Fruit fly (Drosophila melanogaster) whole organism, prepupa: ENCODE results near the gene Zwilch.
A peak's percentile ranks its signal among the peaks of the same experiment; 100 is the strongest.

Source experiments
- Blimp-1 ChIP-seq: fragments of 200-800 bp; sonication (Bioruptor generic); optimal IDR thresholded peaks from 3 replicates; lab custom pipeline; 2017; ENCODE audit warnings: missing biosample characterization, missing genetic modification characterization, mild to moderate bottlenecking, moderate library complexity, missing genetic modification reagents
- CG10631 ChIP-seq: fragments of 200-800 bp; sonication (Bioruptor generic); optimal IDR thresholded peaks from 2 replicates; lab custom pipeline; 2016; ENCODE audit warnings: missing biosample characterization, missing genetic modification characterization
- CG10669 ChIP-seq: fragments of 200-800 bp; sonication (Bioruptor generic); optimal IDR thresholded peaks from 3 replicates; lab custom pipeline; 2018; ENCODE audit warnings: missing biosample characterization, mild to moderate bottlenecking, missing genetic modification characterization, moderate library complexity
- CG11294 ChIP-seq: fragments of 200-800 bp; sonication (Bioruptor generic); IDR thresholded peaks from 2 replicates; pipeline ENCODE4 v1.3.6; 2022; ENCODE audit warnings: missing biosample characterization, missing genetic modification characterization
- CG11762 ChIP-seq: fragments of 200-800 bp; sonication (Bioruptor generic); optimal IDR thresholded peaks from 3 replicates; lab custom pipeline; 2016; ENCODE audit warnings: missing biosample characterization, missing genetic modification characterization; ENCODE audit not compliant: insufficient read depth
- CG11902 ChIP-seq: fragments of 200-800 bp; sonication (Bioruptor generic); optimal IDR thresholded peaks from 3 replicates; lab custom pipeline; 2016; ENCODE audit warnings: missing biosample characterization, missing genetic modification characterization
- CG16779 ChIP-seq: fragments of 200-800 bp; sonication (Bioruptor generic); optimal IDR thresholded peaks from 3 replicates; lab custom pipeline; 2017; ENCODE audit warnings: missing biosample characterization, mild to moderate bottlenecking, missing genetic modification characterization
- CG3032 ChIP-seq: fragments of 200-800 bp; optimal IDR thresholded peaks from 2 replicates; lab custom pipeline; 2019; ENCODE audit warnings: missing biosample characterization, mild to moderate bottlenecking, missing genetic modification characterization, moderate library complexity
- CG31627 ChIP-seq: fragments of 200-800 bp; sonication (Bioruptor generic); optimal IDR thresholded peaks from 3 replicates; lab custom pipeline; 2016; ENCODE audit warnings: missing biosample characterization, missing genetic modification characterization
- CG32006 ChIP-seq: fragments of 200-800 bp; sonication (Bioruptor generic); optimal IDR thresholded peaks from 3 replicates; lab custom pipeline; 2017; ENCODE audit warnings: missing biosample characterization, mild to moderate bottlenecking, missing genetic modification characterization
- CG4318 ChIP-seq: fragments of 200-800 bp; sonication (Bioruptor generic); optimal IDR thresholded peaks from 3 replicates; lab custom pipeline; 2017; ENCODE audit warnings: missing biosample characterization, mild to moderate bottlenecking, missing genetic modification characterization
- CG6163 ChIP-seq: fragments of 200-800 bp; sonication (Bioruptor generic); IDR thresholded peaks from 3 replicates; pipeline ENCODE4 v1.3.6; 2022; ENCODE audit warnings: missing biosample characterization, missing genetic modification characterization
- CG6276 ChIP-seq: fragments of 200-800 bp; sonication (Bioruptor generic); optimal IDR thresholded peaks from 2 replicates; lab custom pipeline; 2017; ENCODE audit warnings: missing biosample characterization, mild to moderate bottlenecking, missing genetic modification characterization
- CG6792 ChIP-seq: fragments of 200-800 bp; sonication (Bioruptor generic); optimal IDR thresholded peaks from 3 replicates; lab custom pipeline; 2016; ENCODE audit warnings: missing biosample characterization, missing genetic modification characterization
- CG7368 ChIP-seq: fragments of 200-800 bp; sonication (Bioruptor generic); optimal IDR thresholded peaks from 3 replicates; lab custom pipeline; 2016; ENCODE audit warnings: missing biosample characterization, missing genetic modification characterization
- CG8632 ChIP-seq: fragments of 200-800 bp; sonication (Bioruptor generic); optimal IDR thresholded peaks from 3 replicates; lab custom pipeline; 2016; ENCODE audit warnings: missing biosample characterization, missing genetic modification characterization
- CG9139 ChIP-seq: fragments of 200-800 bp; sonication (Bioruptor generic); optimal IDR thresholded peaks from 3 replicates; lab custom pipeline; 2017; ENCODE audit warnings: missing biosample characterization, mild to moderate bottlenecking, missing genetic modification characterization
- Eip78C ChIP-seq: fragments of 200-800 bp; sonication (Bioruptor generic); peaks from one replicate; lab custom pipeline; 2016; ENCODE audit warnings: missing biosample characterization, missing genetic modification characterization
- Eip93F ChIP-seq: fragments of 200-800 bp; sonication (Bioruptor generic); optimal IDR thresholded peaks from 2 replicates; lab custom pipeline; 2016; ENCODE audit warnings: missing biosample characterization, mild to moderate bottlenecking, missing genetic modification characterization
- Ets21C ChIP-seq: fragments of 200-800 bp; sonication (Bioruptor generic); optimal IDR thresholded peaks from 3 replicates; lab custom pipeline; 2016; ENCODE audit warnings: missing biosample characterization, missing genetic modification characterization
- Ets96B ChIP-seq: fragments of 200-800 bp; optimal IDR thresholded peaks from 2 replicates; lab custom pipeline; 2019; ENCODE audit warnings: missing biosample characterization, mild to moderate bottlenecking, missing genetic modification characterization, moderate library complexity
- Gug ChIP-seq: fragments of 200-800 bp; sonication (Bioruptor generic); IDR thresholded peaks from 2 replicates; pipeline ENCODE4 v1.3.6; 2022; ENCODE audit warnings: missing biosample characterization, missing genetic modification characterization
- Hr38 ChIP-seq: sonication (Bioruptor generic); optimal IDR thresholded peaks from 2 replicates; lab custom pipeline; 2016; ENCODE audit warnings: missing biosample characterization, missing genetic modification characterization
- Met ChIP-seq: fragments of 200-800 bp; sonication (Bioruptor generic); optimal IDR thresholded peaks from 3 replicates; lab custom pipeline; 2016; ENCODE audit warnings: missing biosample characterization, missing genetic modification characterization
- OdsH ChIP-seq: fragments of 200-800 bp; sonication (Bioruptor generic); optimal IDR thresholded peaks from 3 replicates; lab custom pipeline; 2016; ENCODE audit warnings: missing biosample characterization, missing genetic modification characterization
- Smox ChIP-seq: fragments of 200-800 bp; sonication (Bioruptor generic); optimal IDR thresholded peaks from 3 replicates; lab custom pipeline; 2016; ENCODE audit warnings: missing biosample characterization, missing genetic modification characterization
- Sox102F ChIP-seq: fragments of 200-800 bp; sonication (Bioruptor generic); optimal IDR thresholded peaks from 2 replicates; lab custom pipeline; 2016; ENCODE audit warnings: missing biosample characterization, mild to moderate bottlenecking, missing genetic modification characterization
- Sox14 ChIP-seq: fragments of 200-800 bp; sonication (Bioruptor generic); optimal IDR thresholded peaks from 3 replicates; lab custom pipeline; 2016; ENCODE audit warnings: missing biosample characterization, missing genetic modification characterization
- Sox15 ChIP-seq: fragments of 200-800 bp; sonication (Bioruptor generic); optimal IDR thresholded peaks from 3 replicates; lab custom pipeline; 2016; ENCODE audit warnings: missing biosample characterization, missing genetic modification characterization
- acj6 ChIP-seq: fragments of 200-800 bp; sonication (Bioruptor generic); optimal IDR thresholded peaks from 3 replicates; lab custom pipeline; 2016; ENCODE audit warnings: missing biosample characterization, missing genetic modification characterization
- dac ChIP-seq: fragments of 200-800 bp; sonication (Bioruptor generic); optimal IDR thresholded peaks from 2 replicates; lab custom pipeline; 2017; ENCODE audit warnings: missing biosample characterization, mild to moderate bottlenecking, missing genetic modification characterization
- eg ChIP-seq: fragments of 200-800 bp; sonication (Bioruptor generic); IDR thresholded peaks from 3 replicates; pipeline ENCODE4 v1.3.6; 2022; ENCODE audit warnings: missing biosample characterization, missing genetic modification characterization
- esn ChIP-seq: fragments of 200-800 bp; sonication (Bioruptor generic); optimal IDR thresholded peaks from 2 replicates; lab custom pipeline; 2016; ENCODE audit warnings: missing biosample characterization, mild to moderate bottlenecking, missing genetic modification characterization, moderate library complexity
- fkh ChIP-seq: fragments of 200-800 bp; sonication (Bioruptor generic); optimal IDR thresholded peaks from 3 replicates; lab custom pipeline; 2017; ENCODE audit warnings: missing biosample characterization, mild to moderate bottlenecking, missing genetic modification characterization, moderate library complexity
- lz ChIP-seq: fragments of 200-800 bp; sonication (Bioruptor generic); optimal IDR thresholded peaks from 3 replicates; lab custom pipeline; 2016; ENCODE audit warnings: missing biosample characterization, missing genetic modification characterization
- pdm3 ChIP-seq: fragments of 200-800 bp; sonication (Bioruptor generic); optimal IDR thresholded peaks from 3 replicates; lab custom pipeline; 2016; ENCODE audit warnings: missing biosample characterization, missing genetic modification characterization
- spab ChIP-seq: fragments of 200-800 bp; sonication (Bioruptor generic); optimal IDR thresholded peaks from 2 replicates; lab custom pipeline; 2017; ENCODE audit warnings: missing biosample characterization, mild to moderate bottlenecking, missing genetic modification characterization, missing genetic modification reagents
- svp ChIP-seq: fragments of 200-800 bp; sonication (Bioruptor generic); peaks from one replicate; lab custom pipeline; 2016; ENCODE audit warnings: missing biosample characterization, missing genetic modification characterization
- topi ChIP-seq: fragments of 200-800 bp; sonication (Bioruptor generic); optimal IDR thresholded peaks from 3 replicates; lab custom pipeline; 2016; ENCODE audit warnings: missing biosample characterization, missing genetic modification characterization
- vri ChIP-seq: fragments of 200-800 bp; sonication (Bioruptor generic); optimal IDR thresholded peaks from 3 replicates; lab custom pipeline; 2016; ENCODE audit warnings: missing biosample characterization, mild to moderate bottlenecking, missing genetic modification characterization

The Zwilch gene

DNA sequence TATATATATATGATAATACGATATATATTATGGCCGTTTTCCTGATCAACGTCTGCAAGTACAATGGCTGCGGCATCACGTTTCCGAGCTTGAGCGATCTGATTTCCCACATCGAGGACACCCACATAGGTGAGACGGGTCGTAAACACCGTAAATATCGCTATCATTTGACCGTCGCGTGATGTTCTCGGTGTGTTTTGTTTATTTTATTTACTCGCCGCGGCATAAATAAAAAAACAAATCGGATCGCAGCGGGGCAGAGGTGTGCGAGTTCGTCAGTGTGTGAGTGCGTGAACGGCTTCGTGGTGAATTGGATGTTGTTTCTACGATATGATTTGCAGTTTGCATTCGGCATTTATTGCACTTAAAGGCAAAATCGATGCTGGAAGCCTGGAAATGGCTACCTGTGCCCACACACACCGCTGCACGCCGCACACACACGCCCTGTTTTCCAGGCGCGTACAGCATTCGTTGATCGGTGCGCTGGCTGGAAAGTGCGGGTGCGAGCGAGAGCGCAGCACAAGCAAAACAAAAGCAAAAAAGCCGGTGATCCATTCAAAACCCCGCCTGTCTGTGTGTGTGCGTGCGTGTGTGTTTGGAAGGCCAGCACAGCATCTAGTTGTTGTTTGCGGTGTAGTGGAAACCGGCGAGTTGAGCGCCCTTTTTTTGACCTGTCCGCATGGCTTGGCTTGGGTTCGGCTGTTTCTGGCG is 8.3 kb upstream of the Zwilch start (continued):
- no peak for TF ChIP-seq esn (GFP tag; lab: Kevin White, UChicago)
- peak; percentile 84 for TF ChIP-seq fkh (GFP tag; lab: Kevin White, UChicago)
- peak; percentile 68 for TF ChIP-seq Eip78C (GFP tag; lab: Kevin White, UChicago)
- TF ChIP-seq CG3032 (tag; lab: Kevin White, UChicago): peak; percentile 62
- TF ChIP-seq CG8632 (GFP tag; lab: Kevin White, UChicago): peak; percentile 28
- no peak for TF ChIP-seq Gug (GFP tag; lab: Robert Waterston, UW)
- TF ChIP-seq CG4318 (GFP tag; lab: Kevin White, UChicago): no peak
- TF ChIP-seq Blimp-1 (GFP tag; lab: Kevin White, UChicago): peak; percentile 37
- TF ChIP-seq CG10669 (GFP tag; lab: Kevin White, UChicago): peak; percentile 75
- peak; percentile 62 for TF ChIP-seq dac (GFP tag; lab: Kevin White, UChicago)
- TF ChIP-seq svp: peak; percentile 91
- TF ChIP-seq Eip93F (GFP tag; lab: Kevin White, UChicago): peak; percentile 25
- TF ChIP-seq Ets96B (tag; lab: Kevin White, UChicago): peak; percentile 71
- TF ChIP-seq CG11762 (GFP tag; lab: Kevin White, UChicago): peak; percentile 33
- TF ChIP-seq Ets21C (GFP tag; lab: Kevin White, UChicago): no peak
- TF ChIP-seq CG6163 (GFP tag; lab: Robert Waterston, UW): no peak
- peak; percentile 79 for TF ChIP-seq spab (GFP tag; lab: Kevin White, UChicago)
- TF ChIP-seq eg: no peak
- TF ChIP-seq Sox14 (GFP tag; lab: Kevin White, UChicago): peak; percentile 40
- TF ChIP-seq CG6792 (GFP tag; lab: Kevin White, UChicago): peak; percentile 25

DNA sequence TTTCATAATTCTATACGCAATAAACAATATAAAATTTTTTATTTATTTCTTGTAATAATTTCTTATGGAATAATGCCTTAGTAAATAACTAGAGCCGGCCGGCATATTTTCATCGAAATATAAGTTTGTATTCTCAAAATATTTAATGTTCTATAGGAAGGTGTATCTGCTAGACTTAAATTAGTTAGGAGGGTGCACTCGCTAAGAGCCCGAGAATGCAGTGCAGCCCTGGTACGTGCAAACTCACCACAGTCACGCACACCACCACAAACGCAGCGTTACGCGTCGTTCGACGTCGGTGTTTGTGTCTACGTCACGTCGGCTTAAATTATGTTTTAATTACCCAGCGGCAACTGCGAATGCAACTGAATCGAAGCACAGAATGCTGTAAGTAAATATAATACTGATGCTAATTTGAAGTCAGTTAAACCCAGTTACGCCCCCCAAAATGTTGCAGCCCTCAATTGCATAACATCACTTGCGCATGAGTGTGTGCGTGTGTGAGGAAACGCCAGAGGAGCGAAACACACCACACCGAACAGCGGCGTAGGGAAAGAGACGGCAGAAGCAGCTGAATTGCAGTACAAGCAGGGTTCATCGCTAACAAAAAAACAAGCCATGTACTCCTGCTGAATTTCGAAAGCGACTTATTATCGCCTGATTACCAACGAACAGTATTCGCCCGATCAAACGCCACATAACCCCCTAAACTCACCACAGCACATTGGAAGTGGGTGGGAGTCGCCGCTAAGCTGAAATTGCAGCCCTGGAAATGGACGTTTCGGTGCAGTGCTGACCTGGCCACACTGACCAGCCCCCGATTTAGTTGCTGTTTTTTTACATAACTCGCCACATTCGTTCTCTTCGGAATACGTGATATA is 7.5 kb upstream of the Zwilch start, which contains the start of gene CG12054:
Gene CG12054, plus strand, starts transcription at position 247 of the 881 bp plus-strand sequence.
- TF ChIP-seq CG9139 (GFP tag; lab: Kevin White, UChicago) (no peak), CG32006 (no peak), esn (GFP tag; lab: Kevin White, UChicago) (peak; percentile 31), Eip78C (GFP tag; lab: Kevin White, UChicago) (peak; percentile 76), vri (GFP tag; lab: Kevin White, UChicago) (peak; percentile 100), topi (GFP tag; lab: Kevin White, UChicago) (peak; percentile 18), lz (GFP tag; lab: Kevin White, UChicago) (no peak), svp (peak; percentile 34), pdm3 (GFP tag; lab: Kevin White, UChicago) (peak; percentile 23), Sox102F (no peak), OdsH (peak; percentile 12), Sox15 (no peak)

- TF ChIP-seq Ets96B (tag; lab: Kevin White, UChicago) (peak; percentile 26), CG8632 (GFP tag; lab: Kevin White, UChicago) (no peak), svp (peak; percentile 22), Ets21C (GFP tag; lab: Kevin White, UChicago) (no peak), CG11902 (GFP tag; lab: Kevin White, UChicago) (no peak), Sox15 (no peak), fkh (GFP tag; lab: Kevin White, UChicago) (peak; percentile 29), Eip78C (GFP tag; lab: Kevin White, UChicago) (peak; percentile 73), lz (GFP tag; lab: Kevin White, UChicago) (no peak), spab (GFP tag; lab: Kevin White, UChicago) (no peak), Blimp-1 (GFP tag; lab: Kevin White, UChicago) (no peak), CG10631 (GFP tag; lab: Kevin White, UChicago) (no peak), CG31627 (GFP tag; lab: Kevin White, UChicago) (peak; percentile 17), CG11762 (GFP tag; lab: Kevin White, UChicago) (no peak), acj6 (GFP tag; lab: Kevin White, UChicago) (no peak), Eip93F (GFP tag; lab: Kevin White, UChicago) (no peak), Met (GFP tag; lab: Kevin White, UChicago) (no peak), esn (GFP tag; lab: Kevin White, UChicago) (peak; percentile 3), CG32006 (no peak), CG6276 (GFP tag; lab: Kevin White, UChicago) (no peak), Hr38 (no peak), CG7368 (GFP tag; lab: Kevin White, UChicago) (no peak), Smox (GFP tag; lab: Kevin White, UChicago) (no peak), dac (GFP tag; lab: Kevin White, UChicago) (no peak), CG11294 (GFP tag; lab: Robert Waterston, UW) (no peak), CG16779 (peak; percentile 52)
Measured at dm6 chr3R:31218997-31219992, 6.1 kb upstream of the Zwilch start, which contains the start of gene ATPsynC. ATPsynC (minus strand) TSS chr3R:31219630.
